Fruit fly (Drosophila melanogaster): ENCODE results near the gene Sdic3.

Sdic3 gene

dm6 chrX:20162586-20162985, 31.4 kb downstream of the Sdic3 start (continued):
- no peak for TF ChIP-seq CG12942 (GFP tag; optimal IDR thresholded peaks at IDR 0.05)
- TF ChIP-seq Elba2 (GFP tag; optimal IDR thresholded peaks at IDR 0.05) = no peak
- peak; percentile 20; the same call in 1 of the 2 replicates for TF ChIP-seq sisA (GFP tag; IDR thresholded peaks at IDR 0.05)
- no peak for TF ChIP-seq tup (GFP tag; optimal IDR thresholded peaks at IDR 0.05)
- no peak for TF ChIP-seq CG5953 (GFP tag; IDR thresholded peaks at IDR 0.05)
- TF ChIP-seq CG6791 (GFP tag; IDR thresholded peaks at IDR 0.05; ENCODE audit: partially characterized antibody) = 0 out of 3 replicates have a peak, but pooled peaks have one; percentile 26
- no peak for TF ChIP-seq tx (GFP tag; optimal IDR thresholded peaks at IDR 0.05)
- TF ChIP-seq CG8290 (GFP tag; optimal IDR thresholded peaks at IDR 0.05) = no peak
- TF ChIP-seq CG8290 (tag; optimal IDR thresholded peaks at IDR 0.05) = peak in 1 of 2 experiments; percentile 27
- TF ChIP-seq CG17829 (tag; optimal IDR thresholded peaks at IDR 0.05) = peak; percentile 30
- no peak for TF ChIP-seq chif (GFP tag; optimal IDR thresholded peaks at IDR 0.05)
- no peak for TF ChIP-seq GATAe (GFP tag; conservative IDR thresholded peaks at IDR 0.05)
- TF ChIP-seq Dp (GFP tag; optimal IDR thresholded peaks at IDR 0.05) = peak; percentile 80
- no peak for TF ChIP-seq Max (GFP tag; optimal IDR thresholded peaks at IDR 0.05)
- no peak for TF ChIP-seq hkb (optimal IDR thresholded peaks at IDR 0.05)
- no peak for TF ChIP-seq hkb (GFP tag; IDR thresholded peaks at IDR 0.05)
- no peak for TF ChIP-seq fd64A (GFP tag; optimal IDR thresholded peaks at IDR 0.05)
- TF ChIP-seq Xbp1 (GFP tag; optimal IDR thresholded peaks at IDR 0.05) = peak; percentile 16
- no peak for TF ChIP-seq Aef1 (GFP tag; IDR thresholded peaks at IDR 0.05)
- peak; percentile 16 for TF ChIP-seq Ets97D (GFP tag; optimal IDR thresholded peaks at IDR 0.05)
- TF ChIP-seq Opbp (GFP tag; IDR thresholded peaks at IDR 0.05; ENCODE audit: partially characterized antibody) = 0 out of 3 replicates have a peak, but pooled peaks have one; percentile 18
- TF ChIP-seq CG17186 (GFP tag; optimal IDR thresholded peaks at IDR 0.05) = peak; percentile 32
- TF ChIP-seq Ptx1 (GFP tag; IDR thresholded peaks at IDR 0.05) = no peak
- peak; percentile 30; the same call in 1 of the 2 replicates for TF ChIP-seq Bgb (GFP tag; IDR thresholded peaks at IDR 0.05; ENCODE audit: partially characterized antibody)
- TF ChIP-seq Dref (GFP tag; IDR thresholded peaks at IDR 0.05) = peak; percentile 71
- TF ChIP-seq CG13424 (tag; optimal IDR thresholded peaks at IDR 0.05) = peak; percentile 1
- no peak for TF ChIP-seq Ets65A (GFP tag)
- no peak for TF ChIP-seq CG32772 (GFP tag; IDR thresholded peaks at IDR 0.05)
- no peak for TF ChIP-seq sd (tag; optimal IDR thresholded peaks at IDR 0.05)
- TF ChIP-seq CG4617 (GFP tag; optimal IDR thresholded peaks at IDR 0.05; ENCODE audit: borderline replicate concordance) = no peak
- TF ChIP-seq CG6765 (GFP tag; optimal IDR thresholded peaks at IDR 0.05) = no peak
- TF ChIP-seq CG17328 (GFP tag; IDR thresholded peaks at IDR 0.05) = no peak
- no peak for TF ChIP-seq D19B (GFP tag; optimal IDR thresholded peaks at IDR 0.05)
- no peak for TF ChIP-seq Optix (GFP tag; IDR thresholded peaks at IDR 0.05)
- peak; percentile 45; the same call in 1 of the 2 replicates for TF ChIP-seq MBD-R2 (GFP tag; IDR thresholded peaks at IDR 0.05)
- no peak for TF ChIP-seq psq (GFP tag; optimal IDR thresholded peaks at IDR 0.05)
- peak; percentile 36; the same call in 1 of the 2 replicates for TF ChIP-seq amos (GFP tag; IDR thresholded peaks at IDR 0.05; ENCODE audit: partially characterized antibody)
- TF ChIP-seq CHES-1-like (GFP tag; optimal IDR thresholded peaks at IDR 0.05) = no peak
- TF ChIP-seq Six4 (GFP tag; optimal IDR thresholded peaks at IDR 0.05) = no peak
- TF ChIP-seq al (GFP tag; IDR thresholded peaks at IDR 0.05) = no peak
- TF ChIP-seq dysf (GFP tag; IDR thresholded peaks at IDR 0.05) = no peak
- TF ChIP-seq gcm2 (GFP tag; optimal IDR thresholded peaks at IDR 0.05) = no peak
- no peak for TF ChIP-seq Asciz (GFP tag; optimal IDR thresholded peaks at IDR 0.05)
- no peak for TF ChIP-seq Adf1 (GFP tag; IDR thresholded peaks at IDR 0.05)
- no peak for TF ChIP-seq Meics (GFP tag; optimal IDR thresholded peaks at IDR 0.05)
- peak; percentile 14; the same call in 1 of the 2 replicates for TF ChIP-seq Scr (GFP tag; IDR thresholded peaks at IDR 0.05; ENCODE audit: partially characterized antibody)
- TF ChIP-seq CG3847 (GFP tag; IDR thresholded peaks at IDR 0.05) = 0 out of 2 replicates have a peak, but pooled peaks have one; percentile 19
- TF ChIP-seq Bdp1 (GFP tag; optimal IDR thresholded peaks at IDR 0.05) = no peak
- peak; percentile 39 for TF ChIP-seq pzg (GFP tag; optimal IDR thresholded peaks at IDR 0.05)
- no peak for TF ChIP-seq peb (GFP tag; IDR thresholded peaks at IDR 0.05)
- TF ChIP-seq dm (GFP tag; optimal IDR thresholded peaks at IDR 0.05) = no peak
- no peak for TF ChIP-seq Sry-β (GFP tag; optimal IDR thresholded peaks at IDR 0.05)
